Worm (Caenorhabditis elegans): ENCODE results near the gene twk-10.
A peak's percentile ranks its signal among the peaks of the same experiment; 100 is the strongest.

Gene twk-10

ce11 chrV:6503158-6503557 is 49.0 kb upstream of the twk-10 start (continued):
- no peak for TF ChIP-seq skn-1 (tag; optimal IDR thresholded peaks at IDR 0.05)
- no peak for TF ChIP-seq mdl-1 (tag; optimal IDR thresholded peaks at IDR 0.05)
- no peak for TF ChIP-seq nhr-84 (tag; optimal IDR thresholded peaks at IDR 0.05)
- TF ChIP-seq pag-3 (tag; optimal IDR thresholded peaks at IDR 0.05; ENCODE audit: borderline replicate concordance, insufficient read depth), result peak; percentile 32
- TF ChIP-seq aly-2 (tag; optimal IDR thresholded peaks at IDR 0.05), result no peak
- TF ChIP-seq unc-62 (GFP tag; optimal IDR thresholded peaks at IDR 0.05), result no peak
- no peak for TF ChIP-seq nhr-47 (tag; optimal IDR thresholded peaks at IDR 0.05)
- no peak for TF ChIP-seq nhr-76 (tag; optimal IDR thresholded peaks at IDR 0.05)
- no peak for TF ChIP-seq lir-3 (tag; optimal IDR thresholded peaks at IDR 0.05; ENCODE audit: poor library complexity)
- TF ChIP-seq ceh-82 (tag; optimal IDR thresholded peaks at IDR 0.05), result no peak
- peak in 1 of 2 experiments; percentile 49 for TF ChIP-seq lsy-2 (tag; optimal IDR thresholded peaks at IDR 0.05)
- TF ChIP-seq nhr-28 (tag; optimal IDR thresholded peaks at IDR 0.05), result no peak
- no peak for TF ChIP-seq tlp-1 (tag; optimal IDR thresholded peaks at IDR 0.05)
- TF ChIP-seq sptf-1 (tag; optimal IDR thresholded peaks at IDR 0.05), result no peak
- TF ChIP-seq elt-3 (tag; optimal IDR thresholded peaks at IDR 0.05), result peak in 4 of 6 experiments; percentile 11 to 86 (median 61)
- no peak for TF ChIP-seq fkh-4 (tag; optimal IDR thresholded peaks at IDR 0.05; ENCODE audit: borderline replicate concordance)
- TF ChIP-seq elt-2 (tag; optimal IDR thresholded peaks at IDR 0.05), result no peak
- TF ChIP-seq lin-35 (GFP tag; optimal IDR thresholded peaks at IDR 0.05), result peak in 1 of 2 experiments; percentile 55
- TF ChIP-seq mab-9 (GFP tag; IDR thresholded peaks at IDR 0.05), result no peak
- no peak for TF ChIP-seq sox-4 (tag; optimal IDR thresholded peaks at IDR 0.05)
- no peak for TF ChIP-seq xbp-1 (tag; optimal IDR thresholded peaks at IDR 0.05)
- TF ChIP-seq sup-37 (GFP tag; optimal IDR thresholded peaks at IDR 0.05), result no peak
- no peak for TF ChIP-seq zip-4 (GFP tag; optimal IDR thresholded peaks at IDR 0.05)
- TF ChIP-seq egl-27 (tag; optimal IDR thresholded peaks at IDR 0.05), result no peak
- TF ChIP-seq unc-130 (tag; optimal IDR thresholded peaks at IDR 0.05), result no peak
- peak; percentile 12 for TF ChIP-seq mep-1 (tag; optimal IDR thresholded peaks at IDR 0.05)
- TF ChIP-seq ces-1 (GFP tag; optimal IDR thresholded peaks at IDR 0.05), result no peak
- no peak for TF ChIP-seq nhr-237 (tag; optimal IDR thresholded peaks at IDR 0.05)
- TF ChIP-seq vab-15 (tag; optimal IDR thresholded peaks at IDR 0.05), result no peak
- no peak for TF ChIP-seq C04F5.9 (tag; optimal IDR thresholded peaks at IDR 0.05)
- TF ChIP-seq zag-1 (tag; optimal IDR thresholded peaks at IDR 0.05), result no peak
- no peak for TF ChIP-seq hlh-17 (GFP tag; optimal IDR thresholded peaks at IDR 0.05; ENCODE audit: borderline replicate concordance)
- no peak for TF ChIP-seq ceh-88 (GFP tag; IDR thresholded peaks at IDR 0.05)
- no peak for TF ChIP-seq nhr-12 (tag; optimal IDR thresholded peaks at IDR 0.05)
- TF ChIP-seq ama-1 (optimal IDR thresholded peaks at IDR 0.05), result no peak
- TF ChIP-seq ceh-90 (tag; optimal IDR thresholded peaks at IDR 0.05), result no peak
- TF ChIP-seq egl-13 (tag; optimal IDR thresholded peaks at IDR 0.05), result no peak
- no peak for TF ChIP-seq snpc-4 (tag; optimal IDR thresholded peaks at IDR 0.05)
- no peak for TF ChIP-seq jun-1 (tag; optimal IDR thresholded peaks at IDR 0.05)
- no peak for TF ChIP-seq nhr-90 (tag; optimal IDR thresholded peaks at IDR 0.05; ENCODE audit: poor library complexity)
- TF ChIP-seq aha-1 (tag; optimal IDR thresholded peaks at IDR 0.05), result no peak
- TF ChIP-seq fkh-8 (tag; optimal IDR thresholded peaks at IDR 0.05), result no peak
- TF ChIP-seq lin-39 (tag; optimal IDR thresholded peaks at IDR 0.05), result no peak
- TF ChIP-seq blmp-1 (tag; optimal IDR thresholded peaks at IDR 0.05), result peak; percentile 80
- TF ChIP-seq irx-1 (tag; optimal IDR thresholded peaks at IDR 0.05), result no peak
- no peak for TF ChIP-seq fkh-10 (GFP tag; optimal IDR thresholded peaks at IDR 0.05)
- peak; percentile 18 for TF ChIP-seq tbx-2 (tag; optimal IDR thresholded peaks at IDR 0.05)
- TF ChIP-seq unc-86 (tag; optimal IDR thresholded peaks at IDR 0.05), result no peak
- no peak for TF ChIP-seq efl-1 (optimal IDR thresholded peaks at IDR 0.05)
- TF ChIP-seq efl-1 (GFP tag; optimal IDR thresholded peaks at IDR 0.05 in 1 of 2), result peak in 1 of 2 experiments; percentile 94
- TF ChIP-seq C16A3.4 (tag; optimal IDR thresholded peaks at IDR 0.05), result no peak

All from whole organism, L1 larva.